Worm (Caenorhabditis elegans) whole organism, young adult: ENCODE data around the gene toc-1.

Experiments
- B0035.1 ChIP-seq: sonication (generic microtip); optimal IDR thresholded peaks from 2 replicates; lab custom pipeline; 2016; ENCODE audit warnings: missing genetic modification characterization, mild to moderate bottlenecking, missing compliant biosample characterization, missing genotype, missing genetic modification reagents
- F33H1.4 ChIP-seq: fragments of 200-800 bp; sonication (Bioruptor generic); IDR thresholded peaks from 2 replicates; pipeline ENCODE4 v1.3.6; 2022; ENCODE audit warnings: missing genetic modification reagents, missing genetic modification characterization, missing compliant biosample characterization
- F37B4.10 ChIP-seq: fragments of 200-800 bp; sonication (Bioruptor generic); IDR thresholded peaks from 2 replicates; pipeline ENCODE4 v1.3.6; 2022; ENCODE audit warnings: missing genetic modification characterization, missing compliant biosample characterization
- F39B2.1 ChIP-seq: fragments of 200-800 bp; sonication (Bioruptor generic); IDR thresholded peaks from 2 replicates; pipeline ENCODE4 v1.3.6; 2022; ENCODE audit warnings: missing genetic modification reagents, missing genetic modification characterization, missing compliant biosample characterization
- F52B5.7 ChIP-seq: sonication (generic microtip); optimal IDR thresholded peaks from 2 replicates; lab custom pipeline; 2016; ENCODE audit warnings: mild to moderate bottlenecking, missing genetic modification characterization, missing compliant biosample characterization
- Y56A3A.18 ChIP-seq: fragments of 200-800 bp; sonication (Bioruptor generic); IDR thresholded peaks from 2 replicates; pipeline ENCODE4 v1.3.6; 2022; ENCODE audit warnings: missing genetic modification reagents, missing genetic modification characterization, missing compliant biosample characterization
- ZK185.1 ChIP-seq: sonication (generic microtip); optimal IDR thresholded peaks from 2 replicates; lab custom pipeline; 2016; ENCODE audit warnings: mild to moderate bottlenecking, missing genetic modification characterization, missing compliant biosample characterization; ENCODE audit not compliant: poor library complexity, severe bottlenecking
- akir-1 ChIP-seq: fragments of 200-800 bp; sonication (Bioruptor generic); optimal IDR thresholded peaks from 2 replicates; lab custom pipeline; 2018; ENCODE audit warnings: mild to moderate bottlenecking, missing genetic modification characterization, moderate library complexity, missing compliant biosample characterization
- ama-1 ChIP-seq, 3 experiments: fragments of 150-350 bp in 1 of 3; sonication (generic microtip) in 2 of 3; optimal IDR thresholded peaks; 2 replicates each; lab custom pipeline; 2014 to 2018; ENCODE audit warnings: missing biosample characterization in 2 of 3, missing genetic modification characterization in 2 of 3, missing genetic modification reagents in 2 of 3
- bed-2 ChIP-seq: fragments of 200-800 bp; sonication (Bioruptor generic); IDR thresholded peaks from 2 replicates; pipeline ENCODE4 v1.3.6; 2022; ENCODE audit warnings: missing genetic modification reagents, missing genetic modification characterization, missing compliant biosample characterization
- ceh-40 ChIP-seq: fragments of 200-800 bp; sonication (Bioruptor generic); IDR thresholded peaks from 2 replicates; pipeline ENCODE4 v1.3.6; 2022; ENCODE audit warnings: missing genetic modification characterization, missing compliant biosample characterization
- ceh-58 ChIP-seq: fragments of 200-800 bp; sonication (Bioruptor generic); IDR thresholded peaks from 2 replicates; pipeline ENCODE4 v1.3.6; 2022; ENCODE audit warnings: missing genetic modification characterization, missing compliant biosample characterization
- ceh-91 ChIP-seq: fragments of 200-800 bp; sonication (Bioruptor generic); IDR thresholded peaks from 2 replicates; pipeline ENCODE4 v1.3.6; 2022; ENCODE audit warnings: missing genetic modification reagents, missing genetic modification characterization, missing compliant biosample characterization
- dox-1 ChIP-seq: fragments of 200-800 bp; sonication (Bioruptor generic); IDR thresholded peaks from 2 replicates; pipeline ENCODE4 v1.3.6; 2022; ENCODE audit warnings: missing genetic modification reagents, missing genetic modification characterization, missing compliant biosample characterization
- dpff-1 ChIP-seq: sonication (generic microtip); optimal IDR thresholded peaks from 2 replicates; lab custom pipeline; 2017; ENCODE audit warnings: mild to moderate bottlenecking, missing genetic modification characterization, missing compliant biosample characterization
- efl-1 ChIP-seq: fragments of 150-350 bp; optimal IDR thresholded peaks from 2 replicates; lab custom pipeline; 2014; ENCODE audit warnings: missing biosample characterization, missing genetic modification reagents, missing genetic modification characterization
- egl-18 ChIP-seq: fragments of 200-800 bp; sonication (Bioruptor generic); IDR thresholded peaks from 2 replicates; pipeline ENCODE4 v1.3.6; 2022; ENCODE audit warnings: missing genetic modification reagents, missing genetic modification characterization, missing compliant biosample characterization
- ekl-4 ChIP-seq: fragments of 200-800 bp; sonication (Bioruptor generic); IDR thresholded peaks from 2 replicates; pipeline ENCODE4 v1.3.6; 2022; ENCODE audit warnings: missing genetic modification reagents, missing genetic modification characterization, missing compliant biosample characterization
- gei-17 ChIP-seq: fragments of 200-800 bp; sonication (Bioruptor generic); optimal IDR thresholded peaks from 2 replicates; lab custom pipeline; 2018; ENCODE audit warnings: mild to moderate bottlenecking, missing genetic modification characterization, missing compliant biosample characterization
- hmg-1.2 ChIP-seq: fragments of 200-800 bp; sonication (Bioruptor generic); IDR thresholded peaks from 2 replicates; pipeline ENCODE4 v1.3.6; 2022; ENCODE audit warnings: missing genetic modification reagents, missing genetic modification characterization, missing compliant biosample characterization
- hsf-1 ChIP-seq: fragments of 200-800 bp; sonication (Bioruptor generic); IDR thresholded peaks from 2 replicates; pipeline ENCODE4 v1.3.6; 2022; ENCODE audit warnings: missing genetic modification reagents, missing genetic modification characterization, missing compliant biosample characterization
- lag-1 ChIP-seq: fragments of 200-800 bp; sonication (Bioruptor generic); IDR thresholded peaks from 2 replicates; pipeline ENCODE4 v1.3.6; 2022; ENCODE audit warnings: missing genetic modification reagents, missing genetic modification characterization, missing compliant biosample characterization
- let-526 ChIP-seq: fragments of 200-800 bp; sonication (Bioruptor generic); IDR thresholded peaks from 2 replicates; pipeline ENCODE4 v1.3.6; 2022; ENCODE audit warnings: missing genetic modification reagents, missing genetic modification characterization, missing compliant biosample characterization
- lin-40 ChIP-seq: sonication (generic microtip); optimal IDR thresholded peaks from 2 replicates; lab custom pipeline; 2016; ENCODE audit warnings: missing genetic modification characterization, mild to moderate bottlenecking, missing compliant biosample characterization, missing genotype, missing genetic modification reagents
- madf-6 ChIP-seq: fragments of 200-800 bp; sonication (Bioruptor generic); IDR thresholded peaks from 2 replicates; pipeline ENCODE4 v1.3.6; 2022; ENCODE audit warnings: missing genetic modification reagents, missing genetic modification characterization, missing compliant biosample characterization
- madf-8 ChIP-seq: fragments of 200-800 bp; sonication (Bioruptor generic); conservative IDR thresholded peaks from 2 replicates; pipeline ENCODE4 v1.3.6; 2022; ENCODE audit warnings: missing genetic modification reagents, missing genetic modification characterization, missing compliant biosample characterization
- mes-4 ChIP-seq: sonication (generic microtip); optimal IDR thresholded peaks from 2 replicates; lab custom pipeline; 2016; ENCODE audit warnings: missing genotype, missing genetic modification characterization, missing compliant biosample characterization
- mxl-1 ChIP-seq: sonication (generic microtip); optimal IDR thresholded peaks from 2 replicates; lab custom pipeline; 2016; ENCODE audit warnings: missing genetic modification characterization, missing compliant biosample characterization
- nfyb-1 ChIP-seq: fragments of 200-800 bp; sonication (Bioruptor generic); IDR thresholded peaks from 2 replicates; pipeline ENCODE4 v1.3.6; 2022; ENCODE audit warnings: missing genetic modification reagents, missing genetic modification characterization, missing compliant biosample characterization
- pha-4 ChIP-seq: fragments of 150-350 bp; sonication (generic microtip); optimal IDR thresholded peaks from 2 replicates; lab custom pipeline; 2014; ENCODE audit warnings: missing biosample characterization, missing genetic modification reagents, missing genetic modification characterization
- rec-8 ChIP-seq, 2 experiments: sonication (generic microtip); optimal IDR thresholded peaks; 2 replicates each; lab custom pipeline; 2016; ENCODE audit warnings: mild to moderate bottlenecking in 2 of 2, missing genetic modification characterization in 2 of 2, missing genetic modification reagents in 2 of 2, missing genotype in 2 of 2, missing biosample characterization in 1 of 2, missing compliant biosample characterization in 1 of 2, moderate library complexity in 1 of 2
- repo-1 ChIP-seq: sonication (generic microtip); optimal IDR thresholded peaks from 2 replicates; lab custom pipeline; 2017; ENCODE audit warnings: mild to moderate bottlenecking, missing genetic modification characterization, missing compliant biosample characterization
- snpc-3.4 ChIP-seq: sonication (generic microtip); optimal IDR thresholded peaks from 2 replicates; lab custom pipeline; 2017; ENCODE audit warnings: missing genetic modification characterization, mild to moderate bottlenecking, missing compliant biosample characterization, antibody characterized with exemption, moderate library complexity, missing genotype, missing genetic modification reagents
- somi-1 ChIP-seq: fragments of 200-800 bp; sonication (Bioruptor generic); optimal IDR thresholded peaks from 2 replicates; lab custom pipeline; 2018; ENCODE audit warnings: mild to moderate bottlenecking, missing genetic modification characterization, missing compliant biosample characterization
- unc-130 ChIP-seq: sonication (generic microtip); optimal IDR thresholded peaks from 2 replicates; lab custom pipeline; 2016; ENCODE audit warnings: missing genetic modification reagents, missing genetic modification characterization, missing compliant biosample characterization
- zfh-2 ChIP-seq: fragments of 200-800 bp; sonication (Bioruptor generic); conservative IDR thresholded peaks from 2 replicates; pipeline ENCODE4 v1.3.6; 2022; ENCODE audit warnings: missing genetic modification reagents, missing genetic modification characterization, missing compliant biosample characterization
- ztf-18 ChIP-seq: sonication (generic microtip); optimal IDR thresholded peaks from 2 replicates; lab custom pipeline; 2016; ENCODE audit warnings: missing genotype, mild to moderate bottlenecking, missing genetic modification characterization, missing compliant biosample characterization
- ztf-25 ChIP-seq: fragments of 200-800 bp; sonication (Bioruptor generic); IDR thresholded peaks from 2 replicates; pipeline ENCODE4 v1.3.6; 2022; ENCODE audit warnings: missing genetic modification reagents, missing genetic modification characterization, missing compliant biosample characterization
- ztf-26 ChIP-seq: sonication (generic microtip); optimal IDR thresholded peaks from 2 replicates; lab custom pipeline; 2017; ENCODE audit warnings: missing genetic modification characterization, missing compliant biosample characterization
- ztf-6 ChIP-seq: fragments of 200-800 bp; sonication (Bioruptor generic); IDR thresholded peaks from 2 replicates; pipeline ENCODE4 v1.3.6; 2022; ENCODE audit warnings: missing genetic modification reagents, missing genetic modification characterization, missing compliant biosample characterization

The toc-1 gene

DNA sequence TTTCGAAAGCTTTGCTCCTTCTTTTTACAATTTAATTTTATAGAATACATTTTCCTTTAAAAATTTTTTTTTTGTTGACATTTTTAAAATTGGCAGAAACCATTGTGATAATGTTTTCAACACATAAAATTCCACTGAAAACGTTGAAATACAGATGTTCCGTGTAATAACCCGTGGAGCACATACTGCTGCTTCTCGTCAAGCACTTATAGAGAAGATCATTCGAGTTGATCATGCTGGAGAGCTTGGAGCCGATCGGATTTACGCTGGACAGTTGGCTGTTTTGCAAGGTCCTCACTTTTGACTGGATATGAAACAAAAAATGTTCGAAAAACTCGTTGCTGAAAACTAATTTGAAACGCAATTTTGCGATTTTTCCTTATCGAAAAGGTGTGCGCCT, 2.7 kb downstream of the toc-1 start, which contains the start of gene clk-1:
clk-1 (plus strand) TSS at position 155 of the 400 bp plus-strand sequence.
- TF ChIP-seq bed-2 (no peak), pha-4 (tag; lab: Kevin White, UChicago) (no peak), ekl-4 (GFP tag; lab: Robert Waterston, UW) (0 out of 2 replicates have a peak, but pooled peaks have one; percentile 33), F52B5.7 (tag; lab: Kevin White, UChicago) (peak; percentile 6), hsf-1 (GFP tag; lab: Robert Waterston, UW) (0 out of 2 replicates have a peak, but pooled peaks have one; percentile 55), madf-6 (peak; percentile 24; the same call in 1 of the 2 replicates), nfyb-1 (GFP tag; lab: Robert Waterston, UW) (0 out of 2 replicates have a peak, but pooled peaks have one; percentile 8), dpff-1 (tag; lab: Kevin White, UChicago) (peak; percentile 4)

DNA sequence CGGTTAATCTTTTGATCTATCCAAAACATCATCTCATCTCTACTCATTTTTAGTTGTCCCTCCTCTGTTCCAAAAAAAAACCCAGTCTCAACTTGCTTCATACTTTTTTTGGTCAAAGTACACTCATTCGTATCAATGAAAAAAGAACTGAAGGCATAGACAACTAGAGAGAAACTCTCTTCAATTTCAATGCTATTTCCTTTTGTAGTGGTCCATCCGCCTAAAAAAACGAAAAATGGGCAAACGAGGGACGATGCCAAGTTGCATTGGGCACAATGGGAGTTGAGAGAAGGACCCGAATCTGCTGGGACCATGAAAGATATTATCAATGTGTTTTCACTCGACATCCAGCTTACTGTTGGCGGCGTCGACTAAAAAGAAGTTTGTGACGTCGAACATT, 5.2 kb downstream of the toc-1 start:
- TF ChIP-seq hmg-1.2 (peak; percentile 90), snpc-3.4 (tag; lab: Kevin White, UChicago) (no peak), repo-1 (tag; lab: Kevin White, UChicago) (no peak)

DNA sequence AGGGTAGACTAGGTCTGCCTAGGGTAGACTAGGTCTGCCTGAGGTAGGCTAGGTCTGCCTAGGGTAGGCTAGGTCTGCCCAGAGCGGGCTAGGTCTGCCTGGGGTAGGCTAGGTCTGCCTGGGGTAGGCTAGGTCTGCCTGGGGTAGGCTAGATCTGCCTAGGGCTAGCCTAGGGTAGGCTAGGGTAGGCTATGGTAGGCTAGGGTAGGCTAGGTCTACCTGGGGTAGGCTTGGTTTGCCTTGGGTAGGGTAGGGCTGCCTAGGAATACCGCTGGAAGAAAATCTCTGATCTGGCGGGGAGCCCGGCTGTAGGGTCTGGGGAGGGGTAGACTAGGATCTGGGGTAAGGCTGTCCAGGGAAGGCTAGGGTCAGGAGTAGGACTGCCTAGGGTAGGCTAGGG, 10.4 kb downstream of the toc-1 start:
- peak; percentile 58; the same call in 1 of the 2 replicates for TF ChIP-seq zfh-2 (GFP tag; lab: Robert Waterston, UW)
- TF ChIP-seq dox-1, result 0 out of 2 replicates have a peak, but pooled peaks have one; percentile 8
- TF ChIP-seq F37B4.10 (GFP tag; lab: Robert Waterston, UW), result 0 out of 2 replicates have a peak, but pooled peaks have one; percentile 81
- no peak for TF ChIP-seq F33H1.4 (GFP tag; lab: Robert Waterston, UW)
- no peak for TF ChIP-seq lag-1

DNA sequence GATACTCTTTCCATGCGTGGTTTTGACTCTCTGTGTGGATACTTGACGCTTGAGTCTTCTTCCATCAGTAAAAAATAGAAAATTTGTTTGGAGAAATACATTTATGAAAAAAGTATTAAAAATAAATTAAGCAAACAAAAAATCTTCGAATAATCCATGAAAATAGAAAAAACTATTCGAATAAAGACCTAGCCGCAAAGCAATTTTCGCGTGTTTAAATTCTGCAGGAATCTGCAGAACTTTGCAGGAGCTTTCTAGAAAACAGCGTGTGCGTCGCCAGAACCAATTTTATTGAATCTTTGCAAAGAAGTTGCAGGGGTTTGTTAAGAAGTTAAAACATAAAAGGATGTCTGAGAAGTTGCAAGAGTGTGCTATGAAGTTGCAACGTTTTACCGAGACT, 11.2 kb downstream of the toc-1 start, which contains the start of gene ZC395.11:
ZC395.11 (minus strand) TSS at position 101 of the 400 bp plus-strand sequence.
- TF ChIP-seq ceh-40 (no peak), mxl-1 (tag; lab: Kevin White, UChicago) (no peak), F52B5.7 (tag; lab: Kevin White, UChicago) (no peak), efl-1 (GFP tag; lab: Kevin White, UChicago) (no peak), ama-1 (optimal IDR thresholded peaks at IDR 0.05; lab: Kevin White, UChicago) (no peak), ama-1 (GFP tag; optimal IDR thresholded peaks at IDR 0.05; lab: Kevin White, UChicago) (no peak), somi-1 (GFP tag; lab: Kevin White, UChicago) (no peak), Y56A3A.18 (no peak), let-526 (GFP tag; lab: Robert Waterston, UW) (no peak)

DNA sequence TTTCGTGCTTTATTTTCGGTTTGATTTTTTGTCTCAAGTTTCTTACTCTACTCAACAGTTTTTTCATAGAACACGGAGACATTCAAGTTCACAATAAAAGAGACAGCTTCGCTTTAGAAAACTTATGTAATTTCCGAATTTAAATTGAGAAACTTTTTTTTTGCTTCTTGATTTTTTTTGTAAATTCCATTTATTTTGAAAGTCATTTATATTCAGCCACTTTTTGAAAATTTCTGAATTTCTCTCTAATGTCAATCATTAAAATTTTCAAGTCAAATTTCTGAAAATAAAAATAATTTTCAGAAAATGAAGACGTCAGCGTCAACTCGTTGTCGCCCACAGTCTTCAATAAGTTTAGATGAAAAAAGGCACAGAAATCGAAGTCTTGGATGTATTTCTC, 12.8 kb downstream of the toc-1 start, which contains the start of gene T15B12.1:
T15B12.1 (plus strand) TSS at position 301 of the 400 bp plus-strand sequence.
- TF ChIP-seq ZK185.1 (tag; lab: Kevin White, UChicago) (no peak), F39B2.1 (GFP tag; lab: Robert Waterston, UW) (no peak), ztf-25 (no peak), egl-18 (GFP tag; lab: Robert Waterston, UW) (no peak), repo-1 (tag; lab: Kevin White, UChicago) (no peak), ceh-91 (GFP tag; lab: Robert Waterston, UW) (no peak), ztf-6 (GFP tag; lab: Robert Waterston, UW) (no peak), ztf-18 (no peak), lin-40 (no peak), madf-8 (GFP tag; lab: Robert Waterston, UW) (no peak), mes-4 (tag; lab: Kevin White, UChicago) (no peak), rec-8 (tag; optimal IDR thresholded peaks at IDR 0.05; lab: Kevin White, UChicago) (no peak), nfyb-1 (GFP tag; lab: Robert Waterston, UW) (no peak), gei-17 (GFP tag; lab: Kevin White, UChicago) (no peak), B0035.1 (no peak), ceh-58 (GFP tag; lab: Robert Waterston, UW) (no peak), akir-1 (GFP tag; lab: Kevin White, UChicago) (no peak), unc-130 (GFP tag; lab: Kevin White, UChicago) (no peak), ztf-26 (no peak)
- TF ChIP-seq, all 124 proteins: peak for 0
